Fruit fly (Drosophila melanogaster) whole organism, embryonic: ENCODE results near the gene CG33233.
A peak's percentile ranks its signal among the peaks of the same experiment; 100 is the strongest.

Experiments
- ATbp ChIP-seq: fragments of 200-800 bp; sonication (Bioruptor generic); optimal IDR thresholded peaks from 2 replicates; lab custom pipeline; 2017; ENCODE audit warnings: missing biosample characterization, mild to moderate bottlenecking, missing genetic modification characterization, missing genetic modification reagents
- B-H1 ChIP-seq: fragments of 200-800 bp; sonication (Bioruptor generic); IDR thresholded peaks from 3 replicates; pipeline ENCODE4 v1.3.6; 2022; ENCODE audit warnings: missing biosample characterization, missing genetic modification characterization
- Blimp-1 ChIP-seq: fragments of 200-800 bp; sonication (Bioruptor generic); optimal IDR thresholded peaks from 3 replicates; lab custom pipeline; 2018; ENCODE audit warnings: missing biosample characterization, missing genetic modification characterization, mild to moderate bottlenecking, moderate library complexity, missing genetic modification reagents
- CG10543 ChIP-seq: fragments of 200-800 bp; sonication (Bioruptor generic); optimal IDR thresholded peaks from 3 replicates; lab custom pipeline; 2017; ENCODE audit warnings: missing biosample characterization, mild to moderate bottlenecking, missing genetic modification characterization, moderate library complexity
- CG11695 ChIP-seq: fragments of 200-800 bp; sonication (Bioruptor generic); IDR thresholded peaks from 3 replicates; pipeline ENCODE4 v1.3.6; 2022; ENCODE audit warnings: missing biosample characterization, missing genetic modification characterization
- CG13123 ChIP-seq: fragments of 200-800 bp; sonication (Bioruptor generic); optimal IDR thresholded peaks from 2 replicates; lab custom pipeline; 2016; ENCODE audit warnings: missing biosample characterization, missing genetic modification characterization
- CG14050 ChIP-seq: fragments of 200-800 bp; sonication (Bioruptor generic); IDR thresholded peaks from 3 replicates; pipeline ENCODE4 v1.3.6; 2022; ENCODE audit warnings: missing biosample characterization, missing genetic modification characterization
- CG14667 ChIP-seq: fragments of 200-800 bp; sonication (Bioruptor generic); IDR thresholded peaks from 2 replicates; pipeline ENCODE4 v1.3.6; 2022; ENCODE audit warnings: missing biosample characterization, missing genetic modification characterization
- CG15073 ChIP-seq: fragments of 200-800 bp; sonication (Bioruptor generic); optimal IDR thresholded peaks from 2 replicates; lab custom pipeline; 2016; ENCODE audit warnings: missing biosample characterization, missing genetic modification characterization
- CG16815 ChIP-seq: fragments of 200-800 bp; sonication (Bioruptor generic); optimal IDR thresholded peaks from 3 replicates; lab custom pipeline; 2017; ENCODE audit warnings: missing biosample characterization, mild to moderate bottlenecking, missing genetic modification characterization
- CG2202 ChIP-seq: fragments of 200-800 bp; sonication (Bioruptor generic); optimal IDR thresholded peaks from 2 replicates; lab custom pipeline; 2018; ENCODE audit warnings: missing biosample characterization, mild to moderate bottlenecking, missing genetic modification characterization
- CG2712 ChIP-seq: fragments of 200-800 bp; optimal IDR thresholded peaks from 3 replicates; lab custom pipeline; 2019; ENCODE audit warnings: missing biosample characterization, mild to moderate bottlenecking, missing genetic modification characterization, moderate library complexity
- CG31388 ChIP-seq: fragments of 200-800 bp; sonication (Bioruptor generic); optimal IDR thresholded peaks from 2 replicates; lab custom pipeline; 2016; ENCODE audit warnings: missing biosample characterization, missing genetic modification characterization
- CG4328 ChIP-seq: fragments of 200-800 bp; sonication (Bioruptor generic); optimal IDR thresholded peaks from 3 replicates; lab custom pipeline; 2017; ENCODE audit warnings: missing biosample characterization, missing genetic modification reagents, missing genetic modification characterization
- CG5180 ChIP-seq: fragments of 200-800 bp; sonication (Bioruptor generic); optimal IDR thresholded peaks from 3 replicates; lab custom pipeline; 2017; ENCODE audit warnings: missing biosample characterization, missing genetic modification characterization, mild to moderate bottlenecking, moderate library complexity, missing genetic modification reagents
- CG6813 ChIP-seq: fragments of 200-800 bp; sonication (Bioruptor generic); optimal IDR thresholded peaks from 2 replicates; lab custom pipeline; 2017; ENCODE audit warnings: missing biosample characterization, missing genetic modification characterization, mild to moderate bottlenecking, moderate library complexity, missing genetic modification reagents
- CG7963 ChIP-seq: fragments of 200-800 bp; sonication (Bioruptor generic); IDR thresholded peaks from 3 replicates; pipeline ENCODE4 v1.3.6; 2022; ENCODE audit warnings: missing biosample characterization, missing genetic modification characterization; ENCODE audit not compliant: partially characterized antibody
- CG8388 ChIP-seq: fragments of 200-800 bp; sonication (Bioruptor generic); optimal IDR thresholded peaks from 2 replicates; lab custom pipeline; 2019; ENCODE audit warnings: missing biosample characterization, mild to moderate bottlenecking, missing genetic modification characterization, moderate library complexity
- D19A ChIP-seq: fragments of 200-800 bp; optimal IDR thresholded peaks from 3 replicates; lab custom pipeline; 2019; ENCODE audit warnings: missing biosample characterization, mild to moderate bottlenecking, missing genetic modification characterization, moderate library complexity
- Dbx ChIP-seq: fragments of 200-800 bp; sonication (Bioruptor generic); IDR thresholded peaks from 3 replicates; pipeline ENCODE4 v1.3.6; 2022; ENCODE audit warnings: missing biosample characterization, missing genetic modification characterization
- Deaf1 ChIP-seq: fragments of 200-800 bp; optimal IDR thresholded peaks from 3 replicates; lab custom pipeline; 2019; ENCODE audit warnings: missing biosample characterization, mild to moderate bottlenecking, missing genetic modification characterization, moderate library complexity
- E2f2 ChIP-seq: fragments of 200-800 bp; sonication (Bioruptor generic); IDR thresholded peaks from 2 replicates; pipeline ENCODE4 v1.3.6; 2022; ENCODE audit warnings: missing biosample characterization, missing genetic modification characterization
- ERR ChIP-seq: fragments of 200-800 bp; sonication (Bioruptor generic); optimal IDR thresholded peaks from 2 replicates; lab custom pipeline; 2016; ENCODE audit warnings: missing biosample characterization, missing genetic modification characterization
- Gug ChIP-seq: fragments of 200-800 bp; sonication (Bioruptor generic); IDR thresholded peaks from 4 replicates; pipeline ENCODE4 v1.3.6; 2022; ENCODE audit warnings: missing biosample characterization, missing genetic modification characterization
- HLH4C ChIP-seq: fragments of 200-800 bp; sonication (Bioruptor generic); IDR thresholded peaks from 3 replicates; pipeline ENCODE4 v1.3.6; 2022; ENCODE audit warnings: missing biosample characterization, missing genetic modification characterization; ENCODE audit not compliant: partially characterized antibody
- HLH54F ChIP-seq: fragments of 200-800 bp; sonication (Bioruptor generic); optimal IDR thresholded peaks from 3 replicates; lab custom pipeline; 2016; ENCODE audit warnings: missing biosample characterization, missing genetic modification characterization
- Jarid2 ChIP-seq: fragments of 200-800 bp; sonication (Bioruptor generic); optimal IDR thresholded peaks from 3 replicates; lab custom pipeline; 2017; ENCODE audit warnings: mild to moderate bottlenecking, missing biosample characterization, missing genetic modification reagents, missing genetic modification characterization
- Meics ChIP-seq: fragments of 200-800 bp; sonication (Bioruptor generic); optimal IDR thresholded peaks from 2 replicates; lab custom pipeline; 2017; ENCODE audit warnings: missing biosample characterization, mild to moderate bottlenecking, missing genetic modification characterization
- Ravus ChIP-seq: fragments of 200-800 bp; sonication (Bioruptor generic); IDR thresholded peaks from 2 replicates; pipeline ENCODE4 v1.3.6; 2022; ENCODE audit warnings: missing biosample characterization, missing genetic modification characterization
- Rx ChIP-seq: fragments of 200-800 bp; sonication (Bioruptor generic); IDR thresholded peaks from 2 replicates; pipeline ENCODE4 v1.3.6; 2022; ENCODE audit warnings: missing biosample characterization, missing genetic modification characterization
- Sry-β ChIP-seq: fragments of 200-800 bp; sonication (Bioruptor generic); optimal IDR thresholded peaks from 2 replicates; lab custom pipeline; 2018; ENCODE audit warnings: missing biosample characterization, mild to moderate bottlenecking, missing genetic modification characterization, moderate library complexity
- Stat92E ChIP-seq, 3 experiments: fragments of >200 bp in 2 of 3; fragments of 200-800 bp in 1 of 3; sonication (Bioruptor generic) in 1 of 3; optimal IDR thresholded peaks; 2 replicates each; lab custom pipeline; 2017 to 2019; ENCODE audit warnings: missing biosample characterization in 3 of 3, missing genetic modification characterization in 3 of 3, mild to moderate bottlenecking in 1 of 3, moderate library complexity in 1 of 3
- Tbp ChIP-seq: fragments of >200 bp; optimal IDR thresholded peaks from 2 replicates; lab custom pipeline; 2018; ENCODE audit warnings: missing biosample characterization, missing genetic modification characterization
- Xbp1 ChIP-seq: fragments of 200-800 bp; sonication (Bioruptor generic); optimal IDR thresholded peaks from 3 replicates; lab custom pipeline; 2016; ENCODE audit warnings: missing biosample characterization, mild to moderate bottlenecking, missing genetic modification characterization
- aop ChIP-seq: fragments of 200-800 bp; sonication (Bioruptor generic); IDR thresholded peaks from 2 replicates; pipeline ENCODE4 v1.3.6; 2022; ENCODE audit warnings: missing biosample characterization, missing genetic modification characterization
- btn ChIP-seq: fragments of 200-800 bp; sonication (Bioruptor generic); optimal IDR thresholded peaks from 2 replicates; lab custom pipeline; 2016; ENCODE audit warnings: missing biosample characterization, missing genetic modification characterization
- cas ChIP-seq: fragments of 200-800 bp; sonication (Bioruptor generic); IDR thresholded peaks from 2 replicates; pipeline ENCODE4 v1.3.6; 2022; ENCODE audit warnings: missing biosample characterization, missing genetic modification characterization
- caup ChIP-seq: fragments of 200-800 bp; sonication (Bioruptor generic); optimal IDR thresholded peaks from 3 replicates; lab custom pipeline; 2017; ENCODE audit warnings: missing biosample characterization, mild to moderate bottlenecking, missing genetic modification characterization, moderate library complexity; ENCODE audit not compliant: severe bottlenecking
- dm ChIP-seq: fragments of 200-800 bp; sonication (Bioruptor generic); optimal IDR thresholded peaks from 3 replicates; lab custom pipeline; 2016; ENCODE audit warnings: missing biosample characterization, missing genetic modification characterization
- esg ChIP-seq: fragments of 200-800 bp; sonication (Bioruptor generic); conservative IDR thresholded peaks from 2 replicates; pipeline ENCODE4 v1.3.6; 2022; ENCODE audit warnings: missing biosample characterization, missing genetic modification characterization
- ind ChIP-seq: fragments of 200-800 bp; sonication (Bioruptor generic); optimal IDR thresholded peaks from 3 replicates; lab custom pipeline; 2016; ENCODE audit warnings: missing biosample characterization, missing genetic modification characterization
- kah ChIP-seq: fragments of 200-800 bp; sonication (Bioruptor generic); optimal IDR thresholded peaks from 2 replicates; lab custom pipeline; 2018; ENCODE audit warnings: missing biosample characterization, mild to moderate bottlenecking, missing genetic modification characterization
- lola ChIP-seq, 3 experiments: fragments of >200 bp in 2 of 3; fragments of 200-800 bp in 1 of 3; sonication (Bioruptor generic) in 1 of 3; optimal IDR thresholded peaks; 2 replicates each; lab custom pipeline; 2017 to 2019; ENCODE audit warnings: missing biosample characterization in 3 of 3, missing genetic modification characterization in 3 of 3, mild to moderate bottlenecking in 1 of 3, moderate library complexity in 1 of 3
- oc ChIP-seq: fragments of 200-800 bp; sonication (Bioruptor generic); optimal IDR thresholded peaks from 2 replicates; lab custom pipeline; 2018; ENCODE audit warnings: missing biosample characterization, mild to moderate bottlenecking, missing genetic modification characterization, moderate library complexity
- sd ChIP-seq: fragments of 200-800 bp; sonication (Bioruptor generic); optimal IDR thresholded peaks from 3 replicates; lab custom pipeline; 2018; ENCODE audit warnings: missing biosample characterization, mild to moderate bottlenecking, missing genetic modification characterization, moderate library complexity
- vnd ChIP-seq: fragments of 200-800 bp; sonication (Bioruptor generic); IDR thresholded peaks from 3 replicates; pipeline ENCODE4 v1.3.6; 2022; ENCODE audit warnings: missing biosample characterization, missing genetic modification characterization; ENCODE audit not compliant: partially characterized antibody
- zen2 ChIP-seq: fragments of 200-800 bp; sonication (Bioruptor generic); IDR thresholded peaks from 3 replicates; pipeline ENCODE4 v1.3.6; 2022; ENCODE audit warnings: missing biosample characterization, missing genetic modification characterization; ENCODE audit not compliant: partially characterized antibody

CG33233 gene

DNA sequence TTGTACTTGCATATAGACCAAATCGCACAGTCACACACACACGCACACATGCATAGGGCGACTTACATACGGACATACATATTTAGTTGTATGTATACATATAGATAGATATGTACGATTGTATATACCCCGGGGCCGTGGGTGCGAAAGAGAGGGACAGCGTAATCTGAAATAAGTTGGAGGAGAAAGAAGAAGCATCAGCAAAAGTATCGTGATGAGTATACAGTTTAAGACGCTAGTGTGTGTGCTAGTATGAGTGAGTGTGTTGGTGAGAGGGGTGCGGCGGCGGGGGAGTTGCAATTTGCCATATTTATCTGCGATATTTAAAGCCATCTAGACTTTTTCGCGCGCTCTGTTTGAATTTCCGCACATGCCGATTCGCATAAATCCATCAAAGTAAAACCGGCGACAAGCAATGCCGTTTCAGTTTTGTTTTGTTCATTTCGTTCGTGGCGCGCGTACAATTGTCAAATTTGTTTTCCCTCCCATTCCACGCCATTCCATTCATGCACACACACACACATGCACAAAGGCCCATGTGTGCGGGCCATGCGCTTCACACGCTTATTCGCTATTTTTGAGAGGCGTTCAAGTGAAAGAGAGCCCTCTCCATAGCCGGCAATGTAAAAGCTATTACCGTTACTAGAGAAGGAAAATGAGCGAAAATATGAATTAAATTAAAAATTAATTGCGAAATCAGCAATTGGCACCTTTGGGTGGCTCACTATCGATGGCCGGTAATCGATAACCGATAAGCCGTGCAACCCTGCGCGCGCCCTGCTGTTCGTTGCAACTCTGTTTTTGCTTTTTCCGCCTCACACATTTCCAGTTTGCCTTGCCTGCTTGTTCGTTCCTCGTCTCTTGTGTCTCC is 24.3 kb upstream of the CG33233 start (continued):
- no peak for TF ChIP-seq esg (GFP tag; lab: Robert Waterston, UW)
- TF ChIP-seq CG16815 (GFP tag; lab: Kevin White, UChicago), result no peak
- no peak for TF ChIP-seq CG31388 (GFP tag; lab: Kevin White, UChicago)
- peak; percentile 75 for TF ChIP-seq CG8388
- peak; percentile 90 for TF ChIP-seq Meics (GFP tag; lab: Kevin White, UChicago)
- TF ChIP-seq Sry-β (GFP tag; lab: Kevin White, UChicago), result peak; percentile 51
- peak; percentile 95 for TF ChIP-seq caup (GFP tag; lab: Kevin White, UChicago)
- TF ChIP-seq CG5180 (GFP tag; lab: Kevin White, UChicago), result peak; percentile 80
- TF ChIP-seq sd, result peak; percentile 39
- TF ChIP-seq Jarid2 (GFP tag; lab: Kevin White, UChicago), result peak; percentile 59
- TF ChIP-seq Xbp1 (GFP tag; lab: Kevin White, UChicago), result peak; percentile 63
- TF ChIP-seq E2f2, result peak; percentile 82
- 0 out of 4 replicates have a peak, but pooled peaks have one; percentile 33 for TF ChIP-seq Gug
- peak; percentile 74; the same call in 1 of the 2 replicates for TF ChIP-seq cas
- peak; percentile 64 for TF ChIP-seq ERR (GFP tag; lab: Kevin White, UChicago)
- no peak for TF ChIP-seq aop (GFP tag; lab: Robert Waterston, UW)
- peak; percentile 64 for TF ChIP-seq CG2712
- TF ChIP-seq Dbx (GFP tag; lab: Robert Waterston, UW), result peak; percentile 84
- no peak for TF ChIP-seq Stat92E (GFP tag; optimal IDR thresholded peaks at IDR 0.05; lab: Kevin White, UChicago)
- TF ChIP-seq Rx (GFP tag; lab: Robert Waterston, UW), result peak; percentile 74
- TF ChIP-seq CG11695 (GFP tag; lab: Robert Waterston, UW), result peak; percentile 64
- peak in 2 of 3 experiments; percentile 47 to 53 for TF ChIP-seq lola (GFP tag; optimal IDR thresholded peaks at IDR 0.05; lab: Kevin White, UChicago)
- TF ChIP-seq btn (GFP tag; lab: Kevin White, UChicago), result peak; percentile 71
- TF ChIP-seq Tbp (GFP tag; lab: Kevin White, UChicago), result peak; percentile 5
- TF ChIP-seq dm (GFP tag; lab: Kevin White, UChicago), result peak; percentile 93
- TF ChIP-seq ind, result peak; percentile 51
- TF ChIP-seq Deaf1 (tag; lab: Kevin White, UChicago), result peak; percentile 27
- peak; percentile 84 for TF ChIP-seq CG7963 (GFP tag; lab: Robert Waterston, UW)
- TF ChIP-seq CG13123, result peak; percentile 26
- peak; percentile 94 for TF ChIP-seq CG4328 (GFP tag; lab: Kevin White, UChicago)
- TF ChIP-seq vnd, result peak; percentile 80
- 0 out of 3 replicates have a peak, but pooled peaks have one; percentile 56 for TF ChIP-seq zen2 (GFP tag; lab: Robert Waterston, UW)
- no peak for TF ChIP-seq CG14667
- TF ChIP-seq kah, result no peak
- TF ChIP-seq B-H1, result peak; percentile 58; the same call in 2 of the 3 replicates
- peak; percentile 75; the same call in 2 of the 3 replicates for TF ChIP-seq CG14050
- peak; percentile 49 for TF ChIP-seq Blimp-1 (GFP tag; lab: Kevin White, UChicago)
- peak; percentile 6 for TF ChIP-seq D19A (tag; lab: Kevin White, UChicago)
- TF ChIP-seq ATbp (GFP tag; lab: Kevin White, UChicago), result peak; percentile 76
- no peak for TF ChIP-seq CG15073 (GFP tag; lab: Kevin White, UChicago)
- TF ChIP-seq CG6813, result peak; percentile 87
- TF ChIP-seq CG10543, result peak; percentile 96
- TF ChIP-seq oc (tag; lab: Kevin White, UChicago), result peak; percentile 6
- peak; percentile 67 for TF ChIP-seq HLH54F (GFP tag; lab: Kevin White, UChicago)
- TF ChIP-seq Ravus (GFP tag; lab: Robert Waterston, UW), result no peak
- TF ChIP-seq CG2202 (tag; lab: Kevin White, UChicago), result peak; percentile 75
- peak; percentile 82 for TF ChIP-seq HLH4C (GFP tag; lab: Robert Waterston, UW)
